Worm (Caenorhabditis elegans) whole organism, L1 larva: ENCODE measurements around the gene mpk-1.

Source experiments
- C16A3.4 ChIP-seq: fragments of 150-350 bp; optimal IDR thresholded peaks from 2 replicates; lab custom pipeline; 2014; ENCODE audit warnings: missing biosample characterization, missing genetic modification characterization
- C34B4.2 ChIP-seq: sonication (generic microtip); optimal IDR thresholded peaks from 2 replicates; lab custom pipeline; 2017; ENCODE audit warnings: mild to moderate bottlenecking, missing genetic modification characterization, missing compliant biosample characterization
- Y116A8C.19 ChIP-seq: sonication (generic microtip); optimal IDR thresholded peaks from 2 replicates; lab custom pipeline; 2016; ENCODE audit warnings: missing compliant biosample characterization, missing genetic modification characterization, borderline replicate concordance
- aha-1 ChIP-seq: fragments of 150-350 bp; optimal IDR thresholded peaks from 2 replicates; lab custom pipeline; 2014; ENCODE audit warnings: missing biosample characterization, missing genetic modification characterization
- alr-1 ChIP-seq: fragments of 200-800 bp; sonication (Bioruptor generic); optimal IDR thresholded peaks from 2 replicates; lab custom pipeline; 2018; ENCODE audit warnings: borderline replicate concordance, mild to moderate bottlenecking, missing genetic modification characterization, missing compliant biosample characterization
- ceh-90 ChIP-seq: sonication (generic microtip); optimal IDR thresholded peaks from 2 replicates; lab custom pipeline; 2016; ENCODE audit warnings: missing genetic modification characterization, missing compliant biosample characterization
- dpl-1 ChIP-seq, 3 experiments: fragments of 150-350 bp in 2 of 3; sonication (generic microtip) in 1 of 3; optimal IDR thresholded peaks; 2 replicates each; lab custom pipeline; 2014 to 2017; ENCODE audit warnings: missing biosample characterization in 3 of 3, missing genetic modification characterization in 3 of 3, missing genetic modification reagents in 3 of 3
- efl-1 ChIP-seq, 4 experiments: fragments of 150-350 bp; optimal IDR thresholded peaks in 3 of 4; peaks in 1 of 4; 1 replicate in 1 of 4; 2 replicates in 3 of 4; lab custom pipeline; 2014; ENCODE audit warnings: missing biosample characterization in 2 of 4, missing genetic modification characterization in 2 of 4, missing genetic modification reagents in 2 of 4
- efl-3 ChIP-seq: fragments of 200-800 bp; sonication (Bioruptor generic); optimal IDR thresholded peaks from 2 replicates; lab custom pipeline; 2018; ENCODE audit warnings: mild to moderate bottlenecking, missing genetic modification characterization, missing compliant biosample characterization
- egl-27 ChIP-seq, 2 experiments: fragments of 150-350 bp in 1 of 2; sonication (generic microtip); optimal IDR thresholded peaks; 3 replicates each; lab custom pipeline; 2017 to 2018; ENCODE audit warnings: missing biosample characterization in 2 of 2, missing genetic modification characterization in 2 of 2, missing genetic modification reagents in 2 of 2
- elt-2 ChIP-seq: sonication (generic microtip); optimal IDR thresholded peaks from 2 replicates; lab custom pipeline; 2016; ENCODE audit warnings: missing genetic modification characterization, mild to moderate bottlenecking, inconsistent platforms, missing compliant biosample characterization, missing genetic modification reagents
- fkh-8 ChIP-seq: sonication (generic microtip); optimal IDR thresholded peaks from 2 replicates; lab custom pipeline; 2016; ENCODE audit warnings: mild to moderate bottlenecking, missing genetic modification characterization, missing compliant biosample characterization
- hlh-17 ChIP-seq: fragments of 200-800 bp; sonication (Bioruptor generic); optimal IDR thresholded peaks from 2 replicates; lab custom pipeline; 2018; ENCODE audit warnings: missing genetic modification characterization, mild to moderate bottlenecking, missing compliant biosample characterization, moderate library complexity, borderline replicate concordance
- lin-13 ChIP-seq: fragments of 150-350 bp; optimal IDR thresholded peaks from 2 replicates; lab custom pipeline; 2014; ENCODE audit warnings: missing biosample characterization, missing genetic modification reagents, missing genetic modification characterization
- lin-14 ChIP-seq: fragments of 200-800 bp; sonication (Bioruptor generic); optimal IDR thresholded peaks from 2 replicates; lab custom pipeline; 2018; ENCODE audit warnings: mild to moderate bottlenecking, missing genetic modification characterization, moderate library complexity, missing compliant biosample characterization
- lin-39 ChIP-seq: fragments of 150-350 bp; optimal IDR thresholded peaks from 2 replicates; lab custom pipeline; 2014; ENCODE audit warnings: missing biosample characterization, missing genetic modification reagents, missing genetic modification characterization
- lsy-2 ChIP-seq, 2 experiments: fragments of 150-350 bp; optimal IDR thresholded peaks; 2 replicates each; lab custom pipeline; 2014; ENCODE audit warnings: missing biosample characterization in 2 of 2, missing genetic modification characterization in 2 of 2
- mab-9 ChIP-seq: fragments of 200-800 bp; sonication (Bioruptor generic); IDR thresholded peaks from 2 replicates; pipeline ENCODE4 v1.3.6; 2022; ENCODE audit warnings: missing genetic modification reagents, missing genetic modification characterization, missing compliant biosample characterization
- mdl-1 ChIP-seq, 2 experiments: fragments of 150-350 bp; optimal IDR thresholded peaks; 2 replicates each; lab custom pipeline; 2014 to 2017; ENCODE audit warnings: missing biosample characterization in 2 of 2, missing genetic modification characterization in 2 of 2, inconsistent platforms in 1 of 2
- mef-2 ChIP-seq: fragments of 150-350 bp; optimal IDR thresholded peaks from 2 replicates; lab custom pipeline; 2014; ENCODE audit warnings: missing biosample characterization, missing genetic modification characterization
- mep-1 ChIP-seq: fragments of 150-350 bp; optimal IDR thresholded peaks from 2 replicates; lab custom pipeline; 2014; ENCODE audit warnings: missing biosample characterization, missing genetic modification characterization
- nhr-12 ChIP-seq: sonication (generic microtip); optimal IDR thresholded peaks from 2 replicates; lab custom pipeline; 2017; ENCODE audit warnings: missing biosample characterization, missing genetic modification characterization
- nhr-19 ChIP-seq: fragments of 200-800 bp; sonication (Bioruptor generic); conservative IDR thresholded peaks from 2 replicates; pipeline ENCODE4 v1.3.6; 2022; ENCODE audit warnings: missing genetic modification characterization, missing compliant biosample characterization
- nhr-47 ChIP-seq: sonication (generic microtip); optimal IDR thresholded peaks from 2 replicates; lab custom pipeline; 2016; ENCODE audit warnings: mild to moderate bottlenecking, missing genetic modification characterization, moderate library complexity, missing compliant biosample characterization
- nhr-71 ChIP-seq: sonication (generic microtip); optimal IDR thresholded peaks from 2 replicates; lab custom pipeline; 2016; ENCODE audit warnings: mild to moderate bottlenecking, missing genetic modification characterization, moderate library complexity, missing compliant biosample characterization
- nhr-77 ChIP-seq: fragments of 150-350 bp; optimal IDR thresholded peaks from 2 replicates; lab custom pipeline; 2014; ENCODE audit warnings: missing biosample characterization, missing genetic modification characterization
- nhr-85 ChIP-seq: sonication (generic microtip); peaks from one replicate; lab custom pipeline; 2016; ENCODE audit warnings: missing genetic modification characterization, inconsistent platforms, missing compliant biosample characterization
- pqm-1 ChIP-seq: sonication (generic microtip); optimal IDR thresholded peaks from 3 replicates; lab custom pipeline; 2017; ENCODE audit warnings: missing biosample characterization, missing genetic modification characterization
- snu-23 ChIP-seq: sonication (generic microtip); optimal IDR thresholded peaks from 2 replicates; lab custom pipeline; 2016; ENCODE audit warnings: missing genetic modification characterization, missing compliant biosample characterization
- sup-37 ChIP-seq: fragments of 200-800 bp; sonication (Bioruptor generic); optimal IDR thresholded peaks from 2 replicates; lab custom pipeline; 2018; ENCODE audit warnings: mild to moderate bottlenecking, missing genetic modification characterization, missing compliant biosample characterization
- tlp-1 ChIP-seq: fragments of 150-350 bp; optimal IDR thresholded peaks from 2 replicates; lab custom pipeline; 2014; ENCODE audit warnings: missing biosample characterization, missing genetic modification characterization
- unc-130 ChIP-seq: fragments of 150-350 bp; optimal IDR thresholded peaks from 2 replicates; lab custom pipeline; 2017; ENCODE audit warnings: missing biosample characterization, missing genetic modification characterization, inconsistent platforms
- xbp-1 ChIP-seq: sonication (generic microtip); optimal IDR thresholded peaks from 2 replicates; lab custom pipeline; 2016; ENCODE audit warnings: missing genetic modification characterization, missing compliant biosample characterization
- zag-1 ChIP-seq: fragments of 150-350 bp; optimal IDR thresholded peaks from 2 replicates; lab custom pipeline; 2014; ENCODE audit warnings: missing biosample characterization, missing genetic modification characterization
- ztf-4 ChIP-seq: fragments of 150-350 bp; optimal IDR thresholded peaks from 2 replicates; lab custom pipeline; 2014; ENCODE audit warnings: missing biosample characterization, missing genetic modification characterization

Gene mpk-1

DNA sequence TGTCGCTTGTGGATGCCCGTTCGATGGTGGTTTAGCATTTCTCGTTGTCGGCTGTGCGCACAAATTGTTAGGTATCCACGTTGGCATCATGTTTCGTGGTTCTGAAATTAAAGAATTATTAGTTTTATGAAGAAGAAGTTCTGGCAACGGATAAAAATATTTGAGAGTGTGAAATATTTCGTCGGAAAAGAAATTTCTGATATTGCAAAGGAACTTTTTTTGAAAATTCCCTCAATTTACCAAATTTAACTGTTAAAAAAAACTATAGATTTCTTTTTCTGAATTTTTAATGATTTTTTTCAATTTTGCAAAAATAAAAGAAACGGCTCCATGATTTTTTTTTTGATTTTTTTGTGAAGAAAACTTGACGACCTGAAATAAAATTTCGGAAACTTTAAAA is at the start of gene mpk-1:
mpk-1 (minus strand) TSS at position 101 of the 400 bp plus-strand sequence.
- TF ChIP-seq unc-130 (tag; lab: Kevin White, UChicago) (no peak), mep-1 (no peak), nhr-77 (tag; lab: Kevin White, UChicago) (no peak), lin-13 (GFP tag; lab: Kevin White, UChicago) (no peak)

DNA sequence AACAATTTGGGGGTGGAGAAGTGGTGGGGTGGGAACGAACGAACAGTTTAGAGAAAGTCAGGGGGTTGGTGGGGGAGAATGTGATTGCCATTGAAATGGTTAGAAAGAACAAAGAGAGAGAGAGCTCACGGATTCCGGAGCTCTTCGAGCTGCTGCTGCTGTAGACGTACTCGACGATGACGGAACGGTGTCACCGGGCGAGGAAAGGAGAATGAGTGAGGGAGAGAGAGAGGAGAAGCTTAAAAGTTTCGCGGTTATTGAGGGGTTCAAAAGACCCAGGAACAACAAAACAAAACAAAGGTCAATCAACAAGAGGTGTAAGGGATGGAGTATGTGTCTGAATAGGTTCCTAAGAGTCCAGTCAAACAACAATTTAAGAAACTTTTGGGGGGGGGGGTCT is 48.4 kb upstream of the mpk-1 start:
- TF ChIP-seq lsy-2 (tag; optimal IDR thresholded peaks at IDR 0.05; lab: Kevin White, UChicago) (no peak), zag-1 (tag; lab: Kevin White, UChicago) (no peak), efl-3 (GFP tag; lab: Kevin White, UChicago) (no peak), nhr-19 (GFP tag; lab: Robert Waterston, UW) (no peak), Y116A8C.19 (tag; lab: Kevin White, UChicago) (no peak), elt-2 (no peak), fkh-8 (tag; lab: Kevin White, UChicago) (no peak)

DNA sequence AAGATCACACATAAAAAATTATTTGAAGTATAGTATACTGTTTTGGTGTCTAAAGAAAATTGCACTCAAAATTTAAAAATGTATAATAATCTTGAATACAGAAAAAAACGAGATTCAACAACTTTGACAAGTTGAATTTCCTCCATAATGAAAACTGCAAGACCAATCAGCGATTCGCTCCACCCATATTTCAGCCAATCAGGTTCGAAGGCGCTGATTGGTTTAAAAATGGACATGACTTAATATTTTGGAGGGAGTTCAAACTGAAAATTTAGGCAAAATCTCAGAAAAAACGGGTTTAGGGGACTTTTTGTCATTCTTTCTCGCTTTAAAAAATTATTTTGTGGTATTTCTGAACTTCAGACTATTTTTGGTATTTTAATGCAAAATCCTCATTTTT is 47.8 kb upstream of the mpk-1 start:
- TF ChIP-seq sup-37 (GFP tag; lab: Kevin White, UChicago): no peak
- TF ChIP-seq C16A3.4: no peak
- TF ChIP-seq nhr-12: no peak
- peak; percentile 47 for TF ChIP-seq xbp-1 (tag; lab: Kevin White, UChicago)
- TF ChIP-seq nhr-85 (tag; lab: Kevin White, UChicago): peak; percentile 31
- TF ChIP-seq lsy-2 (tag; optimal IDR thresholded peaks at IDR 0.05; lab: Kevin White, UChicago): peak in 1 of 2 experiments; percentile 14
- TF ChIP-seq nhr-71 (tag; lab: Kevin White, UChicago): no peak
- no peak for TF ChIP-seq pqm-1 (tag; lab: Kevin White, UChicago)
- no peak for TF ChIP-seq alr-1
- TF ChIP-seq efl-1 (optimal IDR thresholded peaks at IDR 0.05; lab: Kevin White, UChicago): peak in 1 of 2 experiments; percentile 38
- peak; percentile 54 to 96 for TF ChIP-seq efl-1 (GFP tag; optimal IDR thresholded peaks at IDR 0.05 in 1 of 2; lab: Kevin White, UChicago)
- no peak for TF ChIP-seq C34B4.2 (tag; lab: Kevin White, UChicago)
- no peak for TF ChIP-seq mef-2
- no peak for TF ChIP-seq Y116A8C.19 (tag; lab: Kevin White, UChicago)
- TF ChIP-seq ztf-4 (tag; lab: Kevin White, UChicago): no peak
- no peak for TF ChIP-seq hlh-17 (GFP tag; lab: Kevin White, UChicago)
- no peak for TF ChIP-seq aha-1 (tag; lab: Kevin White, UChicago)
- peak; percentile 14 to 55 (median 50) for TF ChIP-seq dpl-1 (GFP tag; optimal IDR thresholded peaks at IDR 0.05; lab: Kevin White, UChicago)
- no peak for TF ChIP-seq lin-14 (GFP tag; lab: Kevin White, UChicago)
- no peak for TF ChIP-seq lin-39 (tag; lab: Kevin White, UChicago)
- no peak for TF ChIP-seq snu-23 (GFP tag; lab: Kevin White, UChicago)
- TF ChIP-seq, all 84 proteins: peak for 5

ce11 chrIII:4274524-4274923 is 46.6 kb upstream of the mpk-1 start:
- TF ChIP-seq ceh-90 (no peak), nhr-12 (no peak), efl-1 (optimal IDR thresholded peaks at IDR 0.05; lab: Kevin White, UChicago) (no peak), efl-1 (GFP tag; optimal IDR thresholded peaks at IDR 0.05 in 1 of 2; lab: Kevin White, UChicago) (peak in 1 of 2 experiments; percentile 49), lin-14 (GFP tag; lab: Kevin White, UChicago) (peak; percentile 12), mdl-1 (tag; optimal IDR thresholded peaks at IDR 0.05; lab: Kevin White, UChicago) (no peak), nhr-47 (tag; lab: Kevin White, UChicago) (no peak)
- TF ChIP-seq, all 84 proteins: peak for 2

DNA sequence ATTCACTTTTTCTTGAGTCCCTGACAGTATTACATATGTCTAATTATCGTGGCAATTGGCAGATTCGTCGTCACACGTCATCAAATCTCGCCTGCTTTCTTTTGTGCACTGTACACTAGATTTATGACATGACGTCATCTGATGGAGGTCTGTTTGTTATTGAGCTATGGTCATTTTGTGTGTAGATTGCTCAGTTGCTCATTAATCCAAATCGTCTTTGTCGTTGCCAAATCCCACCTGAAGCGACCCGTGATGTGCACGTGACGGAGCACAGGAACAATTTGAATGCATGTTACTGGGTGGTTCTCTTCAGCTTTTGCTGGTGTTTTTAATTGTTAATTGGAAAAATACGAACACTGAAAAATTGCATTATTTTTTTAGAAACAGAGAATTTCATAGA is 45.0 kb upstream of the mpk-1 start:
- TF ChIP-seq egl-27 (tag; optimal IDR thresholded peaks at IDR 0.05; lab: Kevin White, UChicago) (no peak), mab-9 (no peak), tlp-1 (tag; lab: Kevin White, UChicago) (no peak)
